In the genomic region with DNA sequence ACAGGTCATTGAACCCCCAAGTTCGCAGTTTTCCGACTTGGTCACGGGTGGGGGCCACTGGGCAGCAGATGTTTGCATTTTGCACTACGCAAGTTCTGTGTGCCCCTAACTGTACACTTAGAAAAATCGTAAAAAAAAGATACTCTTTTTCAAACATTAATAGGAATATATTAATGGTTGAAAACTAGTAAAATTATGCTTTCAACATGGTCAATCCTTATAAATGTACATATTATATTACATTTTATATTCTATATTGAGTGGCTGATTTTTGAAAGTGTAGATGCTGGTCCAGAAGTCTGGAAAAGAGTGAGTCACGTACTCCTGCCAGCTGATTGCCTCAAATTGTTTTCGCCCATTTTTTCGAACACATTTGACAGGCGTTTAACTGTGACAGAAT, we compare ENCODE assay signal across 3 fruit fly cellular contexts.
A peak's percentile ranks its signal among the peaks of the same experiment; 100 is the strongest.
TF ChIP-seq lines count a peak whose summit lies in the region.

No protein-coding gene starts in this region.

- no peak for TF ChIP-seq CTCF in whole organism, embryonic (GFP tag; optimal IDR thresholded peaks at IDR 0.05; lab: Kevin White, UChicago)

TF ChIP-seq in whole organism, embryonic, 481 proteins besides CTCF, POLR2A, EP300 and RAD21 (continues in another document):
- TF ChIP-seq CG8388 (GFP tag; optimal IDR thresholded peaks at IDR 0.05; lab: Kevin White, UChicago) (peak; percentile 31), fd64A (GFP tag; optimal IDR thresholded peaks at IDR 0.05; lab: Kevin White, UChicago) (no peak), prd (optimal IDR thresholded peaks at IDR 0.05; lab: Kevin White, UChicago) (no peak), prd (GFP tag; IDR thresholded peaks at IDR 0.05; lab: Robert Waterston, UW) (peak; percentile 33; the same call in 1 of the 3 replicates), CG8924 (tag; optimal IDR thresholded peaks at IDR 0.05; lab: Kevin White, UChicago) (peak; percentile 26), fd96Cb (tag; optimal IDR thresholded peaks at IDR 0.05; lab: Kevin White, UChicago) (peak; percentile 4), Hand (GFP tag; optimal IDR thresholded peaks at IDR 0.05; lab: Kevin White, UChicago) (peak; percentile 21), CG1792 (GFP tag; optimal IDR thresholded peaks at IDR 0.05; lab: Kevin White, UChicago) (no peak), nmo (GFP tag; optimal IDR thresholded peaks at IDR 0.05; lab: Kevin White, UChicago) (peak; percentile 12), gem (tag; optimal IDR thresholded peaks at IDR 0.05; lab: Kevin White, UChicago) (peak; percentile 64), CG10267 (tag; optimal IDR thresholded peaks at IDR 0.05; lab: Kevin White, UChicago) (peak; percentile 9), jigr1 (GFP tag; IDR thresholded peaks at IDR 0.05; lab: Robert Waterston, UW) (no peak), CG12299 (tag; optimal IDR thresholded peaks at IDR 0.05; lab: Kevin White, UChicago) (no peak), dmrt11E (tag; optimal IDR thresholded peaks at IDR 0.05; lab: Kevin White, UChicago) (peak; percentile 11), phol (tag; optimal IDR thresholded peaks at IDR 0.05; lab: Kevin White, UChicago) (peak; percentile 32), CG7987 (GFP tag; optimal IDR thresholded peaks at IDR 0.05; lab: Kevin White, UChicago) (no peak), Med (GFP tag; lab: Kevin White, UChicago) (peak; percentile 6), Sox102F (GFP tag; optimal IDR thresholded peaks at IDR 0.05; lab: Kevin White, UChicago) (peak; percentile 38), unpg (GFP tag; optimal IDR thresholded peaks at IDR 0.05; lab: Kevin White, UChicago) (peak; percentile 51), Atf6 (GFP tag; IDR thresholded peaks at IDR 0.05; lab: Robert Waterston, UW) (0 out of 2 replicates have a peak, but pooled peaks have one; percentile 25), bowl (GFP tag; IDR thresholded peaks at IDR 0.05; lab: Robert Waterston, UW) (no peak), CG1603 (tag; optimal IDR thresholded peaks at IDR 0.05; lab: Kevin White, UChicago) (peak; percentile 10), Awh (GFP tag; IDR thresholded peaks at IDR 0.05; lab: Robert Waterston, UW) (peak; percentile 24; the same call in 1 of the 2 replicates), sens-2 (GFP tag; IDR thresholded peaks at IDR 0.05; lab: Robert Waterston, UW) (no peak), Xbp1 (GFP tag; optimal IDR thresholded peaks at IDR 0.05; lab: Kevin White, UChicago) (peak; percentile 16), CG14014 (GFP tag; IDR thresholded peaks at IDR 0.05; lab: Robert Waterston, UW) (0 out of 2 replicates have a peak, but pooled peaks have one; percentile 27), Meics (GFP tag; optimal IDR thresholded peaks at IDR 0.05; lab: Kevin White, UChicago) (peak; percentile 4), CG11695 (GFP tag; IDR thresholded peaks at IDR 0.05; lab: Robert Waterston, UW) (0 out of 3 replicates have a peak, but pooled peaks have one; percentile 20)

TF ChIP-seq in whole organism, prepupa, 60 proteins besides CTCF, POLR2A, EP300 and RAD21:
- TF ChIP-seq lz (GFP tag; optimal IDR thresholded peaks at IDR 0.05; lab: Kevin White, UChicago) (no peak), Eip78C (GFP tag; lab: Kevin White, UChicago) (peak; percentile 46), CG9139 (GFP tag; optimal IDR thresholded peaks at IDR 0.05; lab: Kevin White, UChicago) (no peak), CG3032 (tag; optimal IDR thresholded peaks at IDR 0.05; lab: Kevin White, UChicago) (no peak), esn (GFP tag; optimal IDR thresholded peaks at IDR 0.05; lab: Kevin White, UChicago) (no peak), Hr38 (GFP tag; optimal IDR thresholded peaks at IDR 0.05; lab: Kevin White, UChicago) (no peak)

TF ChIP-seq in whole organism, pupa, 21 proteins besides CTCF, POLR2A, EP300 and RAD21:
- TF ChIP-seq CG13204 (GFP tag; optimal IDR thresholded peaks at IDR 0.05; lab: Kevin White, UChicago) (no peak), D1 (tag; optimal IDR thresholded peaks at IDR 0.05; lab: Kevin White, UChicago) (no peak), EcR (GFP tag; optimal IDR thresholded peaks at IDR 0.05; lab: Kevin White, UChicago) (no peak), Pif1B (GFP tag; optimal IDR thresholded peaks at IDR 0.05; lab: Kevin White, UChicago) (no peak), CG17806 (tag; optimal IDR thresholded peaks at IDR 0.05; lab: Kevin White, UChicago) (no peak), CG8159 (tag; optimal IDR thresholded peaks at IDR 0.05; lab: Kevin White, UChicago) (peak; percentile 1), CG12605 (GFP tag; IDR thresholded peaks at IDR 0.05; lab: Robert Waterston, UW) (no peak), CG8301 (tag; optimal IDR thresholded peaks at IDR 0.05; lab: Kevin White, UChicago) (no peak)

Comparison
In these comparisons a context has a peak if more than half of its experiments do, and no peak if none do; other contexts are left out.
1. Of the 7 proteins assayed by ChIP-seq in both whole organism, embryonic and whole organism, prepupa: peak only in whole organism, embryonic: Blimp-1 and Sox102F; only in whole organism, prepupa: none; in both: none; in neither: 5.